Fruit fly (Drosophila melanogaster) Kc167 (cell line): ENCODE data around the gene CG18622.

Source experiments
- Sin3A ChIP-seq: fragments of >200 bp; optimal IDR thresholded peaks from 2 replicates; lab custom pipeline; 2018; ENCODE audit warnings: missing external identifiers
- h ChIP-seq: fragments of >200 bp; optimal IDR thresholded peaks from 3 replicates; lab custom pipeline; 2018; ENCODE audit warnings: missing external identifiers
- insv ChIP-seq: fragments of >200 bp; optimal IDR thresholded peaks from 3 replicates; lab custom pipeline; 2018; ENCODE audit warnings: missing external identifiers
- psq ChIP-seq: fragments of >200 bp; optimal IDR thresholded peaks from 2 replicates; lab custom pipeline; 2017; ENCODE audit warnings: missing external identifiers
- ttk ChIP-seq: sonication (Bioruptor generic); optimal IDR thresholded peaks from 2 replicates; lab custom pipeline; 2017; ENCODE audit warnings: missing external identifiers

- TF ChIP-seq psq (lab: Kevin White, UChicago): no peak
- no peak for TF ChIP-seq ttk
- TF ChIP-seq Sin3A (lab: Kevin White, UChicago): no peak
- TF ChIP-seq h (lab: Kevin White, UChicago): no peak
- TF ChIP-seq insv (lab: Kevin White, UChicago): no peak
These were observed 36.2 kb downstream of the CG18622 start for dm6 chr3R:16951374-16951773.
